Worm (Caenorhabditis elegans): ENCODE measurements around the gene nkb-3.

DNA sequence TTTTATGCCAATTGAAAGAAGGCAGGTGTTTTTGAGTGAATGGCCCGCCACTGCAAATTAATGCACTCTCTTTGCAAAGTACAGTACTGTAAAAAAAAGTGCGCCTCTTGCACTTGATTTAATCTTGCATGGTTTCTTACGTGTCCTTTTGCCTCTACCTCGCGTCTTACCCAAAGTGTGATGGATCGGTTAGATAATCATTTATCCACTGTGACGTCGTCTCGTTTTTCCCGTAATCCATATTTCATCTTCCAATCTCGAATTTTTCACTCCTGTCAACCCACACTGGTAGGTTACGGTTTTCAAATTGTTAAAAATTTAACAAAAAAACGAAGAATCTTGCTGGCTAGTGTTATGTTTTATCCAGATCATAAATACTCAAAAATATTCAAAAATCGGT lies 33.7 kb downstream of the nkb-3 start:
- no peak for TF ChIP-seq nhr-11 (tag; optimal IDR thresholded peaks at IDR 0.05)
- no peak for TF ChIP-seq mdl-1 (tag; optimal IDR thresholded peaks at IDR 0.05)
- TF ChIP-seq lsy-2 (tag; optimal IDR thresholded peaks at IDR 0.05), result no peak
- no peak for TF ChIP-seq nhr-28 (tag; optimal IDR thresholded peaks at IDR 0.05)
- no peak for TF ChIP-seq aly-2 (tag; optimal IDR thresholded peaks at IDR 0.05)
- TF ChIP-seq snpc-4 (tag; optimal IDR thresholded peaks at IDR 0.05), result no peak
- no peak for TF ChIP-seq F16B12.6 (tag; optimal IDR thresholded peaks at IDR 0.05)
- no peak for TF ChIP-seq fkh-4 (tag; optimal IDR thresholded peaks at IDR 0.05; ENCODE audit: borderline replicate concordance)
- no peak for TF ChIP-seq nhr-47 (tag; optimal IDR thresholded peaks at IDR 0.05)
